Worm (Caenorhabditis elegans): ENCODE data around the gene F14D7.2.
A peak's percentile ranks its signal among the peaks of the same experiment; 100 is the strongest.
"Not testable (repeated sequence)": the region's sequence is repeated elsewhere in the genome, so short reads cannot be mapped to it uniquely, and the experiment has no call there.

The F14D7.2 gene

DNA sequence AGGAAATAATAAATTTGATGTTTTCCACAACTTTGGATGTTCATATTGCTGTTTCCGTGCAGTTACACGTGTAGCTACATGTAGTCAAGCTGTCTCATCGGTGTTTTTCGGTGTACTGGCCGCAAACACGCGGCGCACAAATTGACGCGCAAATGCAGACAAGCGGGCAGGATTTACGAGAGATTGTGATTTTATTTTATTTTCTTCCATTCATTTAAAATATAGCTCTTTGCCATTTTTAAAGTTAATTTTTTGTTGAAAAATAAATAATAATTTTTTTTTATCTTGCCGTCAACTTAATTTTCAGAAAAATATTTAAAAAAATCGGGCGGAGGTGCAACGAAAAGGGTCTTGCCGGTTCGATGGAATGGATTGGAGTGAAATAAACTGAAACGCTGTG is 19.2 kb downstream of the F14D7.2 start, which contains the start of gene F40G12.7:
F40G12.7 (plus strand) TSS at position 301 of the 400 bp plus-strand sequence.
- not testable (repeated sequence) for TF ChIP-seq peb-1, dmd-4, ztf-11 (tag; optimal IDR thresholded peaks at IDR 0.05)

DNA sequence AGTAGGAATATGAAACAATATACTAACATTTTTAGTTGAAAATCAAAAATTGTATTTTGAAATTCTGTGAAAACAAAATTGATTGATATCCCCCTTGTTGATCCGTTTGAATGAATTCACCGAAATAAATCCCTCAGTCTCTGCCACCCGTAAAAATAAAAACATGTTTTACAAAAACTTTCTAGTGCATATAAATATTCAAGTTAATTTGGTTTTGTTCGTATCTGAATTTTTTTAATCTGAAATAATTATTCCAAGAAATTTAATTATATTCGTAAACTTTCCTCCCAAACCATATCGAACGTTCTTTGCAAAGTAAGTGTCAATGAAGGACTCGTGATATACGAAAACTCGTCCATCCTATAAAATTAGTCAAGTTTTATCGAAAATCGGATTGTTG is 20.5 kb downstream of the F14D7.2 start, which contains the start of gene F40G12.6:
F40G12.6 (minus strand) TSS at position 101 of the 400 bp plus-strand sequence.
- TF ChIP-seq zag-1 (tag; optimal IDR thresholded peaks at IDR 0.05), result no peak

DNA sequence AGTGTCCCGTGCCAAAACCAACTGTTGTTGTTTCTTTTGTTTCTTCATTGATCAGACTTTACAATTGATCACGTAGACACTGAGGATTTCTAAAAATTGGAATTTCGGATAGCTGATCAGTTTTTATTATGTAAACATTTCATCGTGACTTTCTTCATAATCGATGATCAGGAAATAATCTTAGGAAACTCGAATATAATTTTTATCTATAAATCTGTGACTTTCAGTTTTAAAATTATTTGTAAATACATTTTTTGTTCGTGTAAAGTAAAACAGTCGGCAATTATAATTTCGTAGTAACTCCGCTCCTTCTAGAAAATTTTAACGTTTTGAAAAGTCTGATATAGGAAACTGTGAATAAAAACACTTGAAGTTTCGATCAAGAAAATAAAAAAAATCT is 22.8 kb downstream of the F14D7.2 start, which contains the start of gene F40G12.5:
F40G12.5 (minus strand) TSS at position 101 of the 400 bp plus-strand sequence.
- TF ChIP-seq aly-2 (tag; optimal IDR thresholded peaks at IDR 0.05) (no peak), lin-11 (tag; optimal IDR thresholded peaks at IDR 0.05) (no peak), unc-62 (GFP tag; optimal IDR thresholded peaks at IDR 0.05) (no peak), alr-1 (tag; optimal IDR thresholded peaks at IDR 0.05) (no peak), nhr-11 (tag; optimal IDR thresholded peaks at IDR 0.05) (no peak)

DNA sequence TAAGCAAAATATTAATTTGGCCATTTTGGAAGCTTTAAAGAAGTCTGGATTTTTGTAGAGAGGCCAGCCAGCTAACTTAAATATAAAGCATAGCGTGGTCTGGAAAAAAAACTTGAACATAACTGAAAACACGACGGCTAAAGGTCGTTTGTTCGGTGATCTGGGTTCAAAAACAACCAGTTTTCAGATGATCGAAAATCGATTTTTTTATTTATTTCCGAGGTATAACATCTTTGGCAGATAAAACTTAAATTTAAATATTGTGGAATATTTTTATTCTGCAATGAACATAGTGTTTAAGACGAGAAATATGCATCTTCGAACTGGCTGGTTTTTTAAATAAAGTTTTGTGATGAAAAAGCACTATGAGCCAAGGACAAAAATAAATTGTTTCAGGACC is 24.9 kb downstream of the F14D7.2 start, which contains the start of gene F40G12.4:
F40G12.4 (minus strand) TSS at position 101 of the 400 bp plus-strand sequence.
- TF ChIP-seq aly-2 (tag; optimal IDR thresholded peaks at IDR 0.05) (no peak), unc-62 (GFP tag; optimal IDR thresholded peaks at IDR 0.05) (no peak), lin-13 (GFP tag; optimal IDR thresholded peaks at IDR 0.05) (no peak), blmp-1 (tag; optimal IDR thresholded peaks at IDR 0.05; ENCODE audit: insufficient read depth) (no peak), unc-39 (tag; optimal IDR thresholded peaks at IDR 0.05) (no peak), nhr-25 (tag; optimal IDR thresholded peaks at IDR 0.05) (no peak), egl-27 (tag; optimal IDR thresholded peaks at IDR 0.05) (no peak), mdl-1 (tag; optimal IDR thresholded peaks at IDR 0.05) (no peak), nhr-129 (tag; optimal IDR thresholded peaks at IDR 0.05) (no peak), nhr-6 (tag; optimal IDR thresholded peaks at IDR 0.05) (no peak)

DNA sequence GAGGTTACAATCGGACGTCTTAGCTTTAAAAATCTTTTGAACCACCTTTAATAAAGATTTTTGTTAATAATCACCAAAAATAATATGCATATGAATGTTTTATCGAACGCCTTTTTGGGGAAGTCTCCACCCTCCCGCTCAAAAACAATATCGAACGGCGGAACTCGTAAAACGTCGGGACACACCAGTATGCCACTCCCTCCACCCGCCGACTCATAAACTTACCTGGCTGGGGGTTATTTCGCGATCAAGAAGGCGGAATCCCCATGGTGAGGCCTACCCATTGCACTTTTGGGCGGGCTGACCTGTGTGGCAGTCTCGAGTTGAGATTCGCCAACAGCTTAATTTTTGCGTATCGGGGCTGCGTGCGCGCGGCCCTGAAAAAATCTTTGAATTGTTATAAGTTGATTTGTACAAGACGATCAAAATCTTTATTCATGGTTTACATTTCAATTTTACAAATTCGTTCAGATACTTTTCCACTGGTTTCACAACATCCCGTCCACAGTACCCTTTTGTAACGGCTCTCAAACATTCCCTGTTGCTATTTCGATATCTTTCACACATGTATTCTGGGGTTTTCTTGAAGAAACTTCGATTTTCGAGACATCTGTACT is 26.1 kb downstream of the F14D7.2 start:
- TF ChIP-seq unc-55 (GFP tag; optimal IDR thresholded peaks at IDR 0.05), result no peak
- TF ChIP-seq ztf-1 (GFP tag; conservative IDR thresholded peaks at IDR 0.05), result no peak
- TF ChIP-seq snpc-4 (tag; optimal IDR thresholded peaks at IDR 0.05), result peak; percentile 22
- no peak for TF ChIP-seq elt-3 (tag; optimal IDR thresholded peaks at IDR 0.05)
- TF ChIP-seq mdl-1 (tag; optimal IDR thresholded peaks at IDR 0.05), result no peak
- TF ChIP-seq blmp-1 (tag; optimal IDR thresholded peaks at IDR 0.05; ENCODE audit: insufficient read depth), result no peak
- TF ChIP-seq lin-39 (tag; optimal IDR thresholded peaks at IDR 0.05), result no peak
- no peak for TF ChIP-seq ztf-4 (tag; optimal IDR thresholded peaks at IDR 0.05)
- no peak for TF ChIP-seq lsy-2 (tag; optimal IDR thresholded peaks at IDR 0.05)

DNA sequence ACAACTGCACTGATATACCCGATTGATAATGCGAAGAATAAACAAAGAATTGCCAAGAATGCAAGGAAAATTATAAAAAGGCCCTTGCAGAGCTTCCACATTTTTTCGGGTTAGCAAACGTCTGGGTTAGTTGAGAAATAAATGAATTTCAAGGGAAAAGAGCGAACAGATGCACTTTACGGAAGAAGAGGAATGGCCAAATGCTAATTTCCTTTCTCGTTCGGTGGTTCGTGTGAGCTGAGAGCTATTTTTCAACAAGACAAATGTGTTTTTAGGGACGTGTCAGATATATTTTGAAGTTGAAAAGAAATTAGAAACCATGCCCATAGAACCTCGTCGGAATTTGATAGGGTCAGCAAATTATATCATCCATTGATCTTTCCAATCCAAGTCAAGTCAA is 32.7 kb downstream of the F14D7.2 start, which contains the start of gene F40G12.2:
F40G12.2 (minus strand) TSS at position 101 of the 400 bp plus-strand sequence.
- no peak for TF ChIP-seq C34F6.9 (tag; optimal IDR thresholded peaks at IDR 0.05)

DNA sequence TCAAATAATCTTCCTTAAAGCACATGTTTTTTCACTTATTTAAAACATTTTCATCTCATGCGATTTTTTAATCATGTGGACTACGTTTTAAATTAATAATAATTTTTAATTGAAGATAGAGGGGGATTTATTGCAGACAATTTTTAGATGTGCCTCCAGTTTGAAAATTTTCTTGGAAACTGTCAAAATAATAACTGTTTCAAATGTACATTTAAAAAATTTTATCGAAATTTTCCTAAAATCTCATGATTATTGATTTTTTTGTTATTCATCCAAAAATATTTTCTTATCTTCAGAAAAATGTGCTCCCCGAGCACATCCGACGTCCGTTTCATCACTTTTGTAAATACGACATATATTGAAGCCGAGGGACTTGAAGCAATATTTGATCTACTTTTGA is 36.7 kb downstream of the F14D7.2 start, which contains the start of gene sre-8:
sre-8 (plus strand) TSS at position 301 of the 400 bp plus-strand sequence.
- TF ChIP-seq ztf-11 (tag; optimal IDR thresholded peaks at IDR 0.05), result no peak

DNA sequence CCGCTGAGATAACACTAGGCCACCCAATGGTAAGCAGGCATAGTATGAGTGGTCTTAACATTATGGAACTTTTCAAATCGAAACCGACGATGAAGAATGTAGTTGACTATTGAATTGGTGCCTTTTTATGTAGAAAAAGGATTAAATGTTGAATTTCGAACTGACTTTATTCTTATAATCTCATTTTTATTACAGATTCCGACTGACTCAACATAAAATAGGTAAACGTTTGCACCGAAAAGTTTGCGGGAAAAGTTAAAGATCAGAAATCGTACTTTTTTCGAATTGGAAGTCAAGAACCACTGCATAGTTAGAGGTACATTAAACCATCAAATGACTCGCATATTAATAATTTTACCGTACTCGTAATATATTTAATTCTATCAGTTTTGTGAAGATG is 39.3 kb downstream of the F14D7.2 start, which contains the start of gene K02E11.7:
K02E11.7 (minus strand) TSS at position 101 of the 400 bp plus-strand sequence.
- TF ChIP-seq ztf-4 (tag; optimal IDR thresholded peaks at IDR 0.05) (no peak), nhr-6 (tag; optimal IDR thresholded peaks at IDR 0.05) (no peak), Y55F3AM.14 (GFP tag; optimal IDR thresholded peaks at IDR 0.05) (no peak), ceh-16 (tag; optimal IDR thresholded peaks at IDR 0.05) (no peak), fos-1 (tag; optimal IDR thresholded peaks at IDR 0.05) (no peak), nhr-21 (tag; optimal IDR thresholded peaks at IDR 0.05) (no peak), unc-39 (tag; optimal IDR thresholded peaks at IDR 0.05) (no peak), alr-1 (tag; optimal IDR thresholded peaks at IDR 0.05) (no peak), ZK546.5 (tag; optimal IDR thresholded peaks at IDR 0.05) (no peak), nhr-12 (tag; optimal IDR thresholded peaks at IDR 0.05) (no peak), R02D3.7 (tag; optimal IDR thresholded peaks at IDR 0.05) (no peak), sma-3 (GFP tag; optimal IDR thresholded peaks at IDR 0.05) (no peak), dmd-4 (tag; optimal IDR thresholded peaks at IDR 0.05) (no peak), unc-62 (GFP tag; optimal IDR thresholded peaks at IDR 0.05) (no peak), ztf-1 (GFP tag; conservative IDR thresholded peaks at IDR 0.05) (no peak), mdl-1 (tag; optimal IDR thresholded peaks at IDR 0.05) (no peak), nhr-129 (tag; optimal IDR thresholded peaks at IDR 0.05) (no peak)
